Fruit fly (Drosophila melanogaster): ENCODE results near the gene Gat.
A peak's percentile ranks its signal among the peaks of the same experiment; 100 is the strongest.

The Gat gene

DNA sequence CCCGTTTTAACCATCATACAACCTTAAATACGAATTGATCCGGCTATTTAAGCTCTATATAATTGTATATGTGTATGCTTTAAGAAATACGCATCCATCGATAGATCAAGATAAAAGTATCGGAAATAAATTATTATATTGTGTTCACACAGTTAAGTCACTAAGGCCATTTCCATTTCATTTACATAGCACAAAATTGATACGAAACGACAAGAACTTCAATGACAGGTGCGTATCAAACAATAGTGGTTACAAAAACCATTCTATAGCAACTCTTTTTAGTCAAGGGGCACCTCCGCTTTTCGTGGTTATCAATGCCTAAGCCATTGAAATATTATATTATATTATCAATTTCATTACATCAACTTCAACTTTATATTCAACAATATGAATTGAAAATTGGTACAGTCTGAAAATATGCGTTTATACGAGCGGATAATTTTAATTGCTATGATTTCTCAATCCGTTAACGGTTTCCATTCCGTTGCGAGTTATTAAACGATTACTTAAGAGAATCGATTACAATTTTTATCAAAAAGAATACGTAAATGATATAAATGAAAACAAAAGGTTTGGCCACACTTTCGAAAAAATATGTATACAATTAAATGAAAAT is 33.7 kb downstream of the Gat start, which contains the start of the genes CG46466 and Slip1 (continued):
- TF ChIP-seq insv (GFP tag; optimal IDR thresholded peaks at IDR 0.05), result no peak
- no peak for TF ChIP-seq gt (GFP tag; IDR thresholded peaks at IDR 0.05)
- TF ChIP-seq CG30403 (GFP tag; optimal IDR thresholded peaks at IDR 0.05), result peak; percentile 31
- peak; percentile 93 for TF ChIP-seq CG11723 (GFP tag; optimal IDR thresholded peaks at IDR 0.05)
- TF ChIP-seq CG7839 (tag; optimal IDR thresholded peaks at IDR 0.05), result no peak
- TF ChIP-seq CG11247 (GFP tag; IDR thresholded peaks at IDR 0.05), result no peak
- no peak for TF ChIP-seq chn (GFP tag; optimal IDR thresholded peaks at IDR 0.05)
- TF ChIP-seq CG12744 (GFP tag; optimal IDR thresholded peaks at IDR 0.05), result no peak
- 0 out of 3 replicates have a peak, but pooled peaks have one; percentile 45 for TF ChIP-seq vnd (GFP tag; IDR thresholded peaks at IDR 0.05; ENCODE audit: partially characterized antibody)
- TF ChIP-seq CG16813 (GFP tag; IDR thresholded peaks at IDR 0.05; ENCODE audit: partially characterized antibody), result 0 out of 3 replicates have a peak, but pooled peaks have one; percentile 38
- no peak for TF ChIP-seq TFAM (GFP tag; optimal IDR thresholded peaks at IDR 0.05)
- peak; percentile 6 for TF ChIP-seq CG12942 (GFP tag; optimal IDR thresholded peaks at IDR 0.05)
- peak; percentile 47 for TF ChIP-seq gfzf (GFP tag; optimal IDR thresholded peaks at IDR 0.05)
- TF ChIP-seq HLHmδ (GFP tag; optimal IDR thresholded peaks at IDR 0.05), result no peak
- peak; percentile 3 for TF ChIP-seq pfk (GFP tag; optimal IDR thresholded peaks at IDR 0.05)
- no peak for TF ChIP-seq dm (GFP tag; optimal IDR thresholded peaks at IDR 0.05)
- no peak for TF ChIP-seq CG16815 (GFP tag; optimal IDR thresholded peaks at IDR 0.05)
- TF ChIP-seq CG12659 (GFP tag; optimal IDR thresholded peaks at IDR 0.05), result peak; percentile 52
- no peak for TF ChIP-seq CG13624 (GFP tag; optimal IDR thresholded peaks at IDR 0.05)
- peak; percentile 24 for TF ChIP-seq CG17359 (tag; optimal IDR thresholded peaks at IDR 0.05)
- TF ChIP-seq CG8290 (GFP tag; optimal IDR thresholded peaks at IDR 0.05), result peak; percentile 15
- TF ChIP-seq CG8290 (tag; optimal IDR thresholded peaks at IDR 0.05), result peak in 1 of 2 experiments; percentile 23
- no peak for TF ChIP-seq grau (tag; optimal IDR thresholded peaks at IDR 0.05)
- TF ChIP-seq CG17912 (GFP tag; optimal IDR thresholded peaks at IDR 0.05), result no peak
- peak; percentile 18 for TF ChIP-seq Sry-β (GFP tag; optimal IDR thresholded peaks at IDR 0.05)
- 0 out of 3 replicates have a peak, but pooled peaks have one; percentile 2 for TF ChIP-seq CG34224 (GFP tag; IDR thresholded peaks at IDR 0.05; ENCODE audit: partially characterized antibody)
- TF ChIP-seq gem (tag; optimal IDR thresholded peaks at IDR 0.05), result peak; percentile 57
- TF ChIP-seq Scr (GFP tag; IDR thresholded peaks at IDR 0.05; ENCODE audit: partially characterized antibody), result peak; percentile 34; the same call in 1 of the 2 replicates
- no peak for TF ChIP-seq Dbx (GFP tag; IDR thresholded peaks at IDR 0.05)
- TF ChIP-seq CG4707 (GFP tag; optimal IDR thresholded peaks at IDR 0.05), result no peak
- no peak for TF ChIP-seq CTCF (GFP tag; optimal IDR thresholded peaks at IDR 0.05)
- TF ChIP-seq CG3163 (GFP tag; optimal IDR thresholded peaks at IDR 0.05), result no peak
- peak; percentile 24; the same call in 1 of the 2 replicates for TF ChIP-seq inv (GFP tag; IDR thresholded peaks at IDR 0.05; ENCODE audit: partially characterized antibody)
- TF ChIP-seq h (optimal IDR thresholded peaks at IDR 0.05), result no peak
- peak; percentile 38 for TF ChIP-seq zen (tag; optimal IDR thresholded peaks at IDR 0.05)
- peak; percentile 16 for TF ChIP-seq sug (tag; optimal IDR thresholded peaks at IDR 0.05)
- peak; percentile 42; the same call in 1 of the 2 replicates for TF ChIP-seq CG32767 (GFP tag; IDR thresholded peaks at IDR 0.05)
- peak; percentile 62 for TF ChIP-seq CG14710 (tag; optimal IDR thresholded peaks at IDR 0.05)
- TF ChIP-seq Sin3A (optimal IDR thresholded peaks at IDR 0.05), result no peak
- peak; percentile 33 for TF ChIP-seq Ssrp (tag; optimal IDR thresholded peaks at IDR 0.05)
- no peak for TF ChIP-seq cato (GFP tag; optimal IDR thresholded peaks at IDR 0.05; ENCODE audit: borderline replicate concordance)
- peak; percentile 7 for TF ChIP-seq Chrac-16 (GFP tag; optimal IDR thresholded peaks at IDR 0.05)
- peak; percentile 13 for TF ChIP-seq CG4617 (GFP tag; optimal IDR thresholded peaks at IDR 0.05; ENCODE audit: borderline replicate concordance)
- TF ChIP-seq CG18599 (GFP tag; optimal IDR thresholded peaks at IDR 0.05), result no peak
- no peak for TF ChIP-seq CG15696 (tag; optimal IDR thresholded peaks at IDR 0.05)
- peak; percentile 8 for TF ChIP-seq HLH54F (GFP tag; optimal IDR thresholded peaks at IDR 0.05)
- no peak for TF ChIP-seq knrl (GFP tag; IDR thresholded peaks at IDR 0.05; ENCODE audit: partially characterized antibody)
- no peak for TF ChIP-seq Blimp-1 (GFP tag; optimal IDR thresholded peaks at IDR 0.05)
- no peak for TF ChIP-seq Lpt (GFP tag; optimal IDR thresholded peaks at IDR 0.05)
- no peak for TF ChIP-seq CG8281 (tag; optimal IDR thresholded peaks at IDR 0.05)

All from whole organism, embryonic.